Worm (Caenorhabditis elegans): ENCODE measurements around the gene F58B4.2.

F58B4.2 gene

ce11 chrV:10965501-10965900, 47.2 kb upstream of the F58B4.2 start, which contains the start of the genes ctf-4 and eef-1G (continued):
- TF ChIP-seq mml-1 (tag; optimal IDR thresholded peaks at IDR 0.05), result no peak
- peak in 1 of 3 experiments; percentile 52 for TF ChIP-seq elt-3 (tag; optimal IDR thresholded peaks at IDR 0.05)
- peak; percentile 3 for TF ChIP-seq mdl-1 (tag; optimal IDR thresholded peaks at IDR 0.05)
- TF ChIP-seq lin-15B (tag; optimal IDR thresholded peaks at IDR 0.05), result peak; percentile 98
- TF ChIP-seq unc-62 (GFP tag; optimal IDR thresholded peaks at IDR 0.05), result peak; percentile 77
- peak; percentile 99 for TF ChIP-seq nhr-25 (tag; optimal IDR thresholded peaks at IDR 0.05)
- peak; percentile 93 for TF ChIP-seq lsy-12 (tag; optimal IDR thresholded peaks at IDR 0.05)
- peak; percentile 93 for TF ChIP-seq snpc-4 (tag; optimal IDR thresholded peaks at IDR 0.05)
- no peak for TF ChIP-seq nhr-237 (tag; optimal IDR thresholded peaks at IDR 0.05)
- peak; percentile 97 for TF ChIP-seq egl-5 (tag; optimal IDR thresholded peaks at IDR 0.05)
- no peak for TF ChIP-seq daf-12 (tag; optimal IDR thresholded peaks at IDR 0.05)

DNA sequence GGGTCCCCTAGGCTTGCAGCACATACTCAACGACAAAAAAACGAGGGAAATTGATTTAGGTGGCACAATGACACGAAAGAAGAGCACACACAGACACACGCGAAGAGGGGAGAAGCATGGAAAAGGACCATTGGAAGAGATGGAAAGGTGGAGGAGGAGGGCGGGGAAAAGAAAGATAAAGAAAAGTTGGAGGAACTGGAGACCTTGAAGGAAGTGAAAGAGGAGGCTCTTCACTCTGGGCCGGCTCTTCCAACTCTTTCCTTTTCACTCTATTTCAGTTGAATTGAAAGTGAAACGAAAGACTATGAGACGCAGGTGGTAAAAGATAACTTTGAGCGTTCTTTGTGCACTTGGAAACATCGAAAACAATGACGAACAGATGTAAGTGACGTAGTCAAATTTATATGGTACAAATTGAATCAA, 43.2 kb upstream of the F58B4.2 start:
- peak; percentile 42 for TF ChIP-seq snpc-4 (tag; optimal IDR thresholded peaks at IDR 0.05)
- TF ChIP-seq unc-62 (GFP tag; optimal IDR thresholded peaks at IDR 0.05), result no peak
- peak; percentile 73 for TF ChIP-seq nfya-1 (tag; optimal IDR thresholded peaks at IDR 0.05; ENCODE audit: insufficient read depth)
- TF ChIP-seq nhr-12 (tag; optimal IDR thresholded peaks at IDR 0.05), result no peak
- peak; percentile 76 for TF ChIP-seq egl-5 (tag; optimal IDR thresholded peaks at IDR 0.05)
- TF ChIP-seq ceh-16 (tag; optimal IDR thresholded peaks at IDR 0.05), result no peak
- peak; percentile 67 for TF ChIP-seq fkh-10 (GFP tag; optimal IDR thresholded peaks at IDR 0.05)
- TF ChIP-seq ama-1 (optimal IDR thresholded peaks at IDR 0.05), result peak; percentile 60
- TF ChIP-seq egl-27 (tag; optimal IDR thresholded peaks at IDR 0.05), result no peak
- TF ChIP-seq sea-2 (GFP tag; optimal IDR thresholded peaks at IDR 0.05), result no peak
- TF ChIP-seq tbx-2 (tag; optimal IDR thresholded peaks at IDR 0.05), result peak; percentile 59
- peak; percentile 32 for TF ChIP-seq ceh-28 (tag; optimal IDR thresholded peaks at IDR 0.05)
- TF ChIP-seq pha-4 (tag; optimal IDR thresholded peaks at IDR 0.05), result peak; percentile 34
- peak; percentile 51 for TF ChIP-seq nhr-11 (tag; optimal IDR thresholded peaks at IDR 0.05)
- TF ChIP-seq lsy-12 (tag; optimal IDR thresholded peaks at IDR 0.05), result peak; percentile 43
- peak; percentile 56 for TF ChIP-seq lin-39 (tag; optimal IDR thresholded peaks at IDR 0.05)
- no peak for TF ChIP-seq zag-1 (tag; optimal IDR thresholded peaks at IDR 0.05)
- TF ChIP-seq pqm-1 (tag; optimal IDR thresholded peaks at IDR 0.05), result peak; percentile 20
- TF ChIP-seq jun-1 (tag; optimal IDR thresholded peaks at IDR 0.05), result peak; percentile 52
- peak; percentile 81 for TF ChIP-seq hmg-11 (tag; optimal IDR thresholded peaks at IDR 0.05)
- TF ChIP-seq elt-2 (tag; optimal IDR thresholded peaks at IDR 0.05), result peak; percentile 27
- no peak for TF ChIP-seq ztf-4 (tag; optimal IDR thresholded peaks at IDR 0.05)

DNA sequence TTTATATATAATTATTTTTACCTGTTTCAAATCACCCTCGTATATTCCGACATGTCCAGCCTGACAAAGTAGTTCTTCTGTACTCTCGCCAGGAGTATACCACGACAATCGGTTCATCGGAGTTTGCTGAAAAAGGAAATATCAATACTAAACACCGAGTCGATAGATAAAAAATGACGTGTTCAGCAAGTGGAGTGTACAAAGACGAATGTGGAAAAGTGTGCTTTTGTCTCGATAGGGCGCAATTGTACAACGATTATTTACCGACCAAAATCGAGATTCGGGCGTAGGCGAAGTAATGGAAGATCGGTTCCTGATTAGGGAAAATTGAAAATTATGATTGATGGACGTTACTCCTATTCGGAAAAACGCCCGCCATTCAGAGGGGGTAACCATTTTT, 42.3 kb upstream of the F58B4.2 start, which contains the start of gene vps-36:
TSS of gene vps-36 (minus strand) at position 126 of the 400 bp plus-strand sequence.
- TF ChIP-seq pha-4 (tag; optimal IDR thresholded peaks at IDR 0.05) (peak; percentile 74), pqm-1 (tag; optimal IDR thresholded peaks at IDR 0.05) (peak; percentile 59), elt-2 (tag; optimal IDR thresholded peaks at IDR 0.05) (peak; percentile 65), unc-39 (tag; optimal IDR thresholded peaks at IDR 0.05) (no peak), lin-15B (tag; optimal IDR thresholded peaks at IDR 0.05) (peak; percentile 21)

DNA sequence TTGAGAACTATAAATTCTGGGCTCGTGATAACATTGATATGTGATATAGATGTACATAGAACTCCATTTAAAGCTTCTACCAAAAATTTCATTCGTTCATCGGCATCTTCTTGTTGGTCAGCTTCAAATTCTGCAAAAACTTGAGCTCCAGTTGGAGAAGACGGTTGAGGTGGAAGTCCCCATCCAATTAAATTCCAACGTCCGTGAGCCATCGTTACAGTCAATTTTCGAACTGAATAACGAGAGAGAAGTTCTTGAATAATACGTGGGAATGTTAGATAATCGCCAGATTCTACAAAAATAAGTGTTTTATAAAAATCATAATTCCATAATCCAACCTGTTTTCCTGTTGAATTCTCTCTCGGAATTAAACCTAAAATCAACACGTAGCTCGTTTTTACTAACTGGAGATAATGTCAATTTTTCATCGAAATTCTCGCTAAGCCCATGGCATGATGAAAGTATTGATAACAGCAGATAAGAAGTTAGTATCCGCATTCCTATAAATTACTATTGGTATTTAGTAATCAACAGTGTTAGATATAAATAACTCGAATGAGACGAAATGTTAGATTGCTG, 40.1 kb upstream of the F58B4.2 start, which contains the start of gene pigt-1:
TSS of gene pigt-1 (minus strand) at position 500 of the 579 bp plus-strand sequence.
- peak; percentile 35 for TF ChIP-seq ceh-28 (tag; optimal IDR thresholded peaks at IDR 0.05)
- peak; percentile 37 for TF ChIP-seq elt-2 (tag; optimal IDR thresholded peaks at IDR 0.05)
- TF ChIP-seq nhr-43 (tag; optimal IDR thresholded peaks at IDR 0.05; ENCODE audit: poor library complexity, severe bottlenecking), result peak; percentile 28
- no peak for TF ChIP-seq jun-1 (tag; optimal IDR thresholded peaks at IDR 0.05)

ce11 chrV:10955681-10956476, 37.6 kb upstream of the F58B4.2 start, which contains the start of gene F17C11.13:
TSS of gene F17C11.13 (plus strand) at chrV:10955923.
- TF ChIP-seq unc-62 (GFP tag; optimal IDR thresholded peaks at IDR 0.05), result no peak
- no peak for TF ChIP-seq mdl-1 (tag; optimal IDR thresholded peaks at IDR 0.05)
- peak; percentile 32 for TF ChIP-seq pqm-1 (tag; optimal IDR thresholded peaks at IDR 0.05)
- TF ChIP-seq ztf-11 (tag; optimal IDR thresholded peaks at IDR 0.05), result no peak
- no peak for TF ChIP-seq lin-15B (tag; optimal IDR thresholded peaks at IDR 0.05)
- TF ChIP-seq nhr-77 (tag; optimal IDR thresholded peaks at IDR 0.05), result no peak
- TF ChIP-seq elt-2 (tag; optimal IDR thresholded peaks at IDR 0.05), result peak; percentile 59
- no peak for TF ChIP-seq nhr-76 (tag; optimal IDR thresholded peaks at IDR 0.05)
- no peak for TF ChIP-seq ama-1 (optimal IDR thresholded peaks at IDR 0.05)
